Fruit fly (Drosophila melanogaster): Measurements from ENCODE around the gene I-2.

DNA sequence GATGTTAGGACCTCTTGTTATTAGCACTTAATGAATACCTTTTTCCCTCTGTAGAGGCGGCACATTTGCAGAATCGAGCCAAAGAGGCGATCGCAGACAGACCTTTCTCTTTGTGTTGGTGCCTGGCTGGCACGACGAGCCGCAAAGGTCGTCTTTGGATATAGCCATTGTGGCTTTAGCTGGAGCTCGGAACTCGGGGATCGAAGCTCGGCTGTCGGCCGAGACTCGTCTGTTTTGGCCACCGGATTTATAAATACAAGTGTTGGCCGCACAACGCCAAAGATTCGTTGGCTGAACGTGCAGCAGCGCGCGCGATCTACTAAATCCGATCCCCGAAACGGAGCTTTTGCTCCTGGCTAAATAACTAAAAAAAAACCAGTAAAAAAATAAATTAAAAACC, 42.1 kb upstream of the I-2 start, which contains the start of gene CG34382:
- TF ChIP-seq woc (GFP tag; optimal IDR thresholded peaks at IDR 0.05) (no peak), sage (GFP tag; optimal IDR thresholded peaks at IDR 0.05) (no peak), ey (GFP tag; optimal IDR thresholded peaks at IDR 0.05) (no peak), psq (GFP tag; optimal IDR thresholded peaks at IDR 0.05) (no peak), Myc (optimal IDR thresholded peaks at IDR 0.05) (no peak)

Measured in whole organism, wandering third instar larva.